Worm (Caenorhabditis elegans) whole organism, mixed stage, embryonic: ENCODE results near the gene H25P19.1.

ENCODE experiments used
- blmp-1 ChIP-seq: fragments of 150-350 bp; optimal IDR thresholded peaks from 2 replicates; lab custom pipeline; 2014; ENCODE audit warnings: missing biosample characterization, missing genetic modification characterization
- drap-1 ChIP-seq: fragments of 200-800 bp; sonication (Bioruptor generic); optimal IDR thresholded peaks from 3 replicates; lab custom pipeline; 2018; ENCODE audit warnings: mild to moderate bottlenecking, missing genetic modification characterization, missing compliant biosample characterization
- elt-1 ChIP-seq: sonication (generic microtip); optimal IDR thresholded peaks from 2 replicates; lab custom pipeline; 2017; ENCODE audit warnings: missing genetic modification characterization, mild to moderate bottlenecking, missing compliant biosample characterization, antibody characterized with exemption, moderate library complexity, borderline replicate concordance; ENCODE audit not compliant: insufficient read depth
- elt-3 ChIP-seq: fragments of 150-350 bp; optimal IDR thresholded peaks from 2 replicates; lab custom pipeline; 2014; ENCODE audit warnings: missing biosample characterization, missing genetic modification characterization
- hlh-1 ChIP-seq: fragments of 150-350 bp; optimal IDR thresholded peaks from 2 replicates; lab custom pipeline; 2014; ENCODE audit warnings: missing biosample characterization, missing genetic modification reagents, missing genetic modification characterization
- lin-13 ChIP-seq: fragments of 150-350 bp; optimal IDR thresholded peaks from 2 replicates; lab custom pipeline; 2014; ENCODE audit warnings: missing biosample characterization, missing genetic modification characterization
- nhr-12 ChIP-seq: fragments of 150-350 bp; optimal IDR thresholded peaks from 2 replicates; lab custom pipeline; 2014; ENCODE audit warnings: missing biosample characterization, missing genetic modification characterization
- nhr-237 ChIP-seq: fragments of 150-350 bp; optimal IDR thresholded peaks from 2 replicates; lab custom pipeline; 2014; ENCODE audit warnings: missing biosample characterization, missing genetic modification characterization
- pha-4 ChIP-seq: fragments of 150-350 bp; optimal IDR thresholded peaks from 2 replicates; lab custom pipeline; 2018; ENCODE audit warnings: missing biosample characterization, missing genetic modification reagents, missing genetic modification characterization
- unc-39 ChIP-seq: fragments of 150-350 bp; optimal IDR thresholded peaks from 2 replicates; lab custom pipeline; 2014; ENCODE audit warnings: missing biosample characterization, missing genetic modification characterization
- unc-62 ChIP-seq: fragments of 150-350 bp; optimal IDR thresholded peaks from 2 replicates; lab custom pipeline; 2014; ENCODE audit warnings: missing biosample characterization, missing genetic modification reagents, missing genetic modification characterization
- zip-8 ChIP-seq: fragments of 150-350 bp; optimal IDR thresholded peaks from 2 replicates; lab custom pipeline; 2014; ENCODE audit warnings: missing biosample characterization, missing genetic modification characterization

- TF ChIP-seq nhr-12 = no peak
- TF ChIP-seq hlh-1 = no peak
- no peak for TF ChIP-seq blmp-1
- no peak for TF ChIP-seq unc-62 (GFP tag; lab: Kevin White, UChicago)
- no peak for TF ChIP-seq unc-39 (tag; lab: Kevin White, UChicago)
- TF ChIP-seq nhr-237 (tag; lab: Kevin White, UChicago) = no peak
- no peak for TF ChIP-seq pha-4 (tag; lab: Kevin White, UChicago)
- no peak for TF ChIP-seq zip-8 (tag; lab: Kevin White, UChicago)
- TF ChIP-seq elt-3 (tag; lab: Kevin White, UChicago) = no peak
- no peak for TF ChIP-seq elt-1
- TF ChIP-seq lin-13 (tag; lab: Kevin White, UChicago) = no peak
- TF ChIP-seq drap-1 (GFP tag; lab: Kevin White, UChicago) = no peak
These were observed 23.1 kb upstream of the H25P19.1 start, which contains the start of the genes F31F4.11 and srh-266 for ce11 chrV:664337-664847.
